Worm (Caenorhabditis elegans) whole organism, mixed stage, embryonic: ENCODE measurements around the gene Y81G3A.2.
A peak's percentile ranks its signal among the peaks of the same experiment; 100 is the strongest.
"Not testable (repeated sequence)": the region's sequence is repeated elsewhere in the genome, so short reads cannot be mapped to it uniquely, and the experiment has no call there.

Experiments
- M03D4.4 ChIP-seq: sonication (generic microtip); optimal IDR thresholded peaks from 2 replicates; lab custom pipeline; 2017; ENCODE audit warnings: mild to moderate bottlenecking, missing genetic modification characterization, missing compliant biosample characterization
- blmp-1 ChIP-seq: fragments of 150-350 bp; optimal IDR thresholded peaks from 2 replicates; lab custom pipeline; 2014; ENCODE audit warnings: missing biosample characterization, missing genetic modification characterization
- ceh-43 ChIP-seq: fragments of 200-800 bp; sonication (Bioruptor generic); optimal IDR thresholded peaks from 2 replicates; lab custom pipeline; 2018; ENCODE audit warnings: mild to moderate bottlenecking, missing genetic modification characterization, moderate library complexity, missing compliant biosample characterization
- ceh-83 ChIP-seq: fragments of 200-800 bp; sonication (Bioruptor generic); optimal IDR thresholded peaks from 2 replicates; lab custom pipeline; 2018; ENCODE audit warnings: mild to moderate bottlenecking, missing genetic modification characterization, missing compliant biosample characterization
- drap-1 ChIP-seq: fragments of 200-800 bp; sonication (Bioruptor generic); optimal IDR thresholded peaks from 3 replicates; lab custom pipeline; 2018; ENCODE audit warnings: mild to moderate bottlenecking, missing genetic modification characterization, missing compliant biosample characterization
- elt-1 ChIP-seq: sonication (generic microtip); optimal IDR thresholded peaks from 2 replicates; lab custom pipeline; 2017; ENCODE audit warnings: missing genetic modification characterization, mild to moderate bottlenecking, missing compliant biosample characterization, antibody characterized with exemption, moderate library complexity, borderline replicate concordance; ENCODE audit not compliant: insufficient read depth
- elt-3 ChIP-seq: fragments of 150-350 bp; optimal IDR thresholded peaks from 2 replicates; lab custom pipeline; 2014; ENCODE audit warnings: missing biosample characterization, missing genetic modification characterization
- ham-2 ChIP-seq: fragments of 200-800 bp; sonication (Bioruptor generic); optimal IDR thresholded peaks from 2 replicates; lab custom pipeline; 2018; ENCODE audit warnings: mild to moderate bottlenecking, missing genetic modification characterization, missing compliant biosample characterization
- lin-13 ChIP-seq: fragments of 150-350 bp; optimal IDR thresholded peaks from 2 replicates; lab custom pipeline; 2014; ENCODE audit warnings: missing biosample characterization, missing genetic modification characterization
- lin-32 ChIP-seq: fragments of 200-800 bp; sonication (Bioruptor generic); optimal IDR thresholded peaks from 2 replicates; lab custom pipeline; 2018; ENCODE audit warnings: mild to moderate bottlenecking, missing genetic modification characterization, missing compliant biosample characterization
- mab-5 ChIP-seq: fragments of 150-350 bp; optimal IDR thresholded peaks from 2 replicates; lab custom pipeline; 2014; ENCODE audit warnings: missing biosample characterization, missing genetic modification characterization
- mep-1 ChIP-seq: fragments of 150-350 bp; optimal IDR thresholded peaks from 2 replicates; lab custom pipeline; 2017; ENCODE audit warnings: missing biosample characterization, missing genetic modification reagents, missing genetic modification characterization, inconsistent platforms
- mls-2 ChIP-seq: sonication (generic microtip); optimal IDR thresholded peaks from 2 replicates; lab custom pipeline; 2016; ENCODE audit warnings: mild to moderate bottlenecking, missing genetic modification characterization, moderate library complexity, missing compliant biosample characterization
- nhr-12 ChIP-seq: fragments of 150-350 bp; optimal IDR thresholded peaks from 2 replicates; lab custom pipeline; 2014; ENCODE audit warnings: missing biosample characterization, missing genetic modification characterization
- nhr-237 ChIP-seq: fragments of 150-350 bp; optimal IDR thresholded peaks from 2 replicates; lab custom pipeline; 2014; ENCODE audit warnings: missing biosample characterization, missing genetic modification characterization
- nhr-28 ChIP-seq: fragments of 150-350 bp; optimal IDR thresholded peaks from 2 replicates; lab custom pipeline; 2014; ENCODE audit warnings: missing biosample characterization, missing genetic modification characterization
- nhr-76 ChIP-seq: sonication (generic microtip); optimal IDR thresholded peaks from 2 replicates; lab custom pipeline; 2017; ENCODE audit warnings: missing biosample characterization, missing genetic modification characterization
- pha-4 ChIP-seq: fragments of 150-350 bp; optimal IDR thresholded peaks from 2 replicates; lab custom pipeline; 2018; ENCODE audit warnings: missing biosample characterization, missing genetic modification reagents, missing genetic modification characterization
- sem-2 ChIP-seq: fragments of 200-800 bp; sonication (Bioruptor generic); optimal IDR thresholded peaks from 2 replicates; lab custom pipeline; 2018; ENCODE audit warnings: mild to moderate bottlenecking, missing genetic modification characterization, missing compliant biosample characterization
- snpc-4 ChIP-seq: fragments of 150-350 bp; optimal IDR thresholded peaks from 2 replicates; lab custom pipeline; 2014; ENCODE audit warnings: missing biosample characterization, missing genetic modification characterization
- sptf-1 ChIP-seq: sonication (generic microtip); optimal IDR thresholded peaks from 2 replicates; lab custom pipeline; 2017; ENCODE audit warnings: mild to moderate bottlenecking, missing genetic modification characterization, moderate library complexity, missing compliant biosample characterization
- tbx-8 ChIP-seq: fragments of 200-800 bp; sonication (Bioruptor generic); optimal IDR thresholded peaks from 2 replicates; lab custom pipeline; 2018; ENCODE audit warnings: mild to moderate bottlenecking, missing genetic modification characterization, moderate library complexity, missing compliant biosample characterization
- unc-39 ChIP-seq: fragments of 150-350 bp; optimal IDR thresholded peaks from 2 replicates; lab custom pipeline; 2014; ENCODE audit warnings: missing biosample characterization, missing genetic modification characterization
- unc-62 ChIP-seq: fragments of 150-350 bp; optimal IDR thresholded peaks from 2 replicates; lab custom pipeline; 2014; ENCODE audit warnings: missing biosample characterization, missing genetic modification reagents, missing genetic modification characterization
- zip-8 ChIP-seq: fragments of 150-350 bp; optimal IDR thresholded peaks from 2 replicates; lab custom pipeline; 2014; ENCODE audit warnings: missing biosample characterization, missing genetic modification characterization

Gene Y81G3A.2

ce11 chrII:13076301-13076916 is 4.3 kb upstream of the Y81G3A.2 start:
- no peak for TF ChIP-seq sem-2 (GFP tag; lab: Kevin White, UChicago)
- no peak for TF ChIP-seq mls-2 (tag; lab: Kevin White, UChicago)
- TF ChIP-seq drap-1 (GFP tag; lab: Kevin White, UChicago): no peak

- no peak for TF ChIP-seq ham-2 (GFP tag; lab: Kevin White, UChicago)
- TF ChIP-seq nhr-28 (tag; lab: Kevin White, UChicago): no peak
- TF ChIP-seq pha-4 (tag; lab: Kevin White, UChicago): no peak
- TF ChIP-seq zip-8: no peak
- no peak for TF ChIP-seq mep-1
- TF ChIP-seq unc-62 (GFP tag; lab: Kevin White, UChicago): no peak
- TF ChIP-seq sptf-1 (tag; lab: Kevin White, UChicago): no peak
- no peak for TF ChIP-seq ceh-43 (GFP tag; lab: Kevin White, UChicago)
- no peak for TF ChIP-seq mab-5
- TF ChIP-seq nhr-237 (tag; lab: Kevin White, UChicago): no peak
Measured at ce11 chrII:13077746-13078145, 3.0 kb upstream of the Y81G3A.2 start.

- TF ChIP-seq elt-1 (tag; lab: Kevin White, UChicago) (no peak), ceh-83 (GFP tag; lab: Kevin White, UChicago) (no peak), nhr-76 (tag; lab: Kevin White, UChicago) (no peak)
Measured at ce11 chrII:13078848-13079428, 1.8 kb upstream of the Y81G3A.2 start, which contains the start of gene F42G4.6. TSS of gene F42G4.6 (plus strand) at chrII:13079378.

- not testable (repeated sequence) for TF ChIP-seq unc-39, nhr-12, lin-13 (tag; lab: Kevin White, UChicago)
- TF ChIP-seq, all 35 proteins: peak for 0; not testable (repeated sequence) for 35
Measured at ce11 chrII:13082403-13082802, 1.7 kb downstream of the Y81G3A.2 start, which contains the start of gene Y81G3A.6. TSS of gene Y81G3A.6 (minus strand) at chrII:13082503.

ce11 chrII:13083752-13084214 is 3.1 kb downstream of the Y81G3A.2 start, which contains the start of the genes Y81G3A.1 and gcn-2:
TSS of gene Y81G3A.1 (minus strand) at chrII:13083926.
TSS of gene gcn-2 (plus strand) at chrII:13084164.
- no peak for TF ChIP-seq snpc-4
- TF ChIP-seq zip-8: no peak
- TF ChIP-seq M03D4.4 (tag; lab: Kevin White, UChicago): no peak
- peak; percentile 25 for TF ChIP-seq blmp-1 (tag; lab: Kevin White, UChicago)
- TF ChIP-seq ceh-43 (GFP tag; lab: Kevin White, UChicago): no peak
- TF ChIP-seq mep-1: peak; percentile 8
- TF ChIP-seq nhr-237 (tag; lab: Kevin White, UChicago): peak; percentile 56
- TF ChIP-seq sem-2 (GFP tag; lab: Kevin White, UChicago): no peak
- TF ChIP-seq nhr-76 (tag; lab: Kevin White, UChicago): no peak
- TF ChIP-seq pha-4 (tag; lab: Kevin White, UChicago): no peak
- TF ChIP-seq nhr-28 (tag; lab: Kevin White, UChicago): no peak
- TF ChIP-seq tbx-8 (GFP tag; lab: Kevin White, UChicago): no peak

DNA sequence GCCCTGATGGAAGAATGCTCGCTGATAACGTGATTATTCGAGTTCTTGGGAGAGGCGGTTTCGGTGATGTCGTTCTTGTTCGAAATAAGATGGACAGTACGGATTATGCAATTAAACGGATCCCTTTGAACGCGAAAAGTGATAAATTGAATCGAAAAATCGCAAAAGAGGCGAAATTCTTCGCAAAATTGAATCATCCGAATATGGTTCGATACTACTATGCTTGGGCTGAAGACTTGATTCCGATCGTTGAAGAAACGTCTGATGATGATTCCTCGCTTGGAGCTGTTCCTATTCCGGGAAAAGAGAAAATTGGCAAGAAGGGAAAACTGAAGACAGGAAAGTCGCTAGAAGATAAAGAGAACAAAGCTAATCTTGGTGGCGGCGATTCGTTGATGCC is 5.2 kb downstream of the Y81G3A.2 start:
- TF ChIP-seq ham-2 (GFP tag; lab: Kevin White, UChicago) (no peak), snpc-4 (no peak), M03D4.4 (tag; lab: Kevin White, UChicago) (no peak), lin-32 (GFP tag; lab: Kevin White, UChicago) (no peak), elt-3 (tag; lab: Kevin White, UChicago) (no peak), sptf-1 (tag; lab: Kevin White, UChicago) (no peak), mep-1 (no peak)

ce11 chrII:13091123-13091522 is 10.4 kb downstream of the Y81G3A.2 start, which contains the start of gene Y81G3A.4:
TSS of gene Y81G3A.4 (plus strand) at chrII:13091423.
- no peak for TF ChIP-seq sem-2 (GFP tag; lab: Kevin White, UChicago)
